Worm (Caenorhabditis elegans): Measurements from ENCODE around the gene pitr-1.
"Not testable (repeated sequence)": the region's sequence is repeated elsewhere in the genome, so short reads cannot be mapped to it uniquely, and the experiment has no call there.

Gene pitr-1

DNA sequence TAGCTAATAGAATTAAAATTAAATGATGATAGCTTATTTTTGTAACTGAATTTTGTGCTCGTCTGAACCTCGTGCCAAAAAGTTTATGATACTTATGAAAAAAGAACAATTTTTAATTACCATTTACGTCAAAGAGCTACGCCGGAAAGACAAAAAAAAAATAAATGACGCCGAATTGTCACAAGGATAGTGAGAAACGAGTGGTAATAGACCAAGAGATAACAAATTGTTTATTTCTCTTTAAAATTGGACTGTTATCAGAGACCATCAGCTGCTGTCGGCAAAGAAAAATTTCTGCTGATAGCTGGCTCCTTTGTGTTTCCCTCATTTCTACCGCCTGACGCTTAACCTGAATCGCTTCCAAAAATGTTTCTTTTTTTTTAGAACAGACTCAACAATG is at the start of gene pitr-1:
Gene pitr-1, plus strand, starts transcription at position 386 of the 400 bp plus-strand sequence.
- TF ChIP-seq sea-1 (GFP tag; conservative IDR thresholded peaks at IDR 0.05), result no peak
- TF ChIP-seq pes-1 (GFP tag; IDR thresholded peaks at IDR 0.05), result no peak
- no peak for TF ChIP-seq hnd-1 (tag; optimal IDR thresholded peaks at IDR 0.05)
- TF ChIP-seq tbx-37 (GFP tag; conservative IDR thresholded peaks at IDR 0.05), result no peak
- TF ChIP-seq ets-7 (tag; optimal IDR thresholded peaks at IDR 0.05), result no peak
- no peak for TF ChIP-seq tbx-11 (GFP tag; IDR thresholded peaks at IDR 0.05)
- TF ChIP-seq ceh-13 (GFP tag; optimal IDR thresholded peaks at IDR 0.05), result no peak
- TF ChIP-seq hmbx-1 (tag; optimal IDR thresholded peaks at IDR 0.05), result no peak
- TF ChIP-seq scrt-1 (GFP tag; IDR thresholded peaks at IDR 0.05), result no peak
- TF ChIP-seq hmg-4 (GFP tag; optimal IDR thresholded peaks at IDR 0.05), result no peak
- TF ChIP-seq tra-4 (tag; optimal IDR thresholded peaks at IDR 0.05), result no peak
- TF ChIP-seq flt-1 (GFP tag; IDR thresholded peaks at IDR 0.05), result no peak
- no peak for TF ChIP-seq F13C5.2 (tag; optimal IDR thresholded peaks at IDR 0.05)
- no peak for TF ChIP-seq ceh-36 (tag; optimal IDR thresholded peaks at IDR 0.05)
- TF ChIP-seq B0310.2 (tag; optimal IDR thresholded peaks at IDR 0.05), result no peak
- TF ChIP-seq ama-1 (optimal IDR thresholded peaks at IDR 0.05), result no peak
- TF ChIP-seq aly-1 (tag; optimal IDR thresholded peaks at IDR 0.05), result no peak

DNA sequence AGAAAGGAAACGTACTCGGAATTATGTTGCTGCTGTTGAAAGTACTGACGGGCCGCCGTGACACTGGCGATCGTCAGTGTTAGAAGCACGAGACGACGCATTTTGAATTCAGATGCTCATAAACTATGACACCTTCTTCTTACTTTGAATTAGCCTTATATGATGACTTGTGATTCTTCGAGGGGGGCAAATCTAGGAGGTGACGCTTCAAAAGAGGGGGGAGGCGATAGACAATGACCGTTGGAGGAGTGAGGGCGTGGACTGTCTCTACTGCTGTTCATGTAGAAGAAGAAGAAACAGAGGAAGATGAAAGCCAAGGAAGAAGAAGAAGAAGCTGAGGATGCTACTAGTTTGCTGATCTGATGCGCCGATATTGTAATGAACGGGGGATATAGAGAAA is 47.1 kb upstream of the pitr-1 start, which contains the start of gene daf-42:
Gene daf-42, minus strand, starts transcription at position 101 of the 400 bp plus-strand sequence.
- no peak for TF ChIP-seq F13C5.2 (tag; optimal IDR thresholded peaks at IDR 0.05)

DNA sequence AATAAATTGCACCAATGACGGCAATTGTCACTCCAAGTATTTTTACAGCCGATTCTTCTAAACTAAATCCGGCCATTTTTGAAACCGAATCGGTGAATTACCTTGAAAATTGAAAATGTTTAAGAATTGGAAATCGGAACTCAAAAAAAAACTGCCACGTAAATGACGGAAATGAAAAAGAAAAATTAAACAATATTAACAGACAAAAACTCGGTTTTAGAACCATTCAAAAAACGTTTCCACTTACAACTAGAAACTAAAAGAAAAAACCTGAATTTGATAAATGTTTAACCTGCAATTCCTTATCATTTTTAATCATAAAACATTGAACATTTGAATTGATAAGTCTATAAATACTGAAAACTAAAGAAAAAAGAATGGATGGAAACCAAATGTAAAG is 28.9 kb upstream of the pitr-1 start, which contains the start of gene Y40C5A.4:
Gene Y40C5A.4, minus strand, starts transcription at position 101 of the 400 bp plus-strand sequence.
- TF ChIP-seq F13C5.2 (tag; optimal IDR thresholded peaks at IDR 0.05); hmg-4 (GFP tag; optimal IDR thresholded peaks at IDR 0.05); aly-1 (tag; optimal IDR thresholded peaks at IDR 0.05): not testable (repeated sequence)

DNA sequence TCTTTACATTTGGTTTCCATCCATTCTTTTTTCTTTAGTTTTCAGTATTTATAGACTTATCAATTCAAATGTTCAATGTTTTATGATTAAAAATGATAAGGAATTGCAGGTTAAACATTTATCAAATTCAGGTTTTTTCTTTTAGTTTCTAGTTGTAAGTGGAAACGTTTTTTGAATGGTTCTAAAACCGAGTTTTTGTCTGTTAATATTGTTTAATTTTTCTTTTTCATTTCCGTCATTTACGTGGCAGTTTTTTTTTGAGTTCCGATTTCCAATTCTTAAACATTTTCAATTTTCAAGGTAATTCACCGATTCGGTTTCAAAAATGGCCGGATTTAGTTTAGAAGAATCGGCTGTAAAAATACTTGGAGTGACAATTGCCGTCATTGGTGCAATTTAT is 19.0 kb upstream of the pitr-1 start, which contains the start of gene T12B3.3:
Gene T12B3.3, plus strand, starts transcription at position 301 of the 400 bp plus-strand sequence.
- not testable (repeated sequence) for TF ChIP-seq aly-1 (tag; optimal IDR thresholded peaks at IDR 0.05); flt-1 (GFP tag; IDR thresholded peaks at IDR 0.05); tra-4 (tag; optimal IDR thresholded peaks at IDR 0.05)

DNA sequence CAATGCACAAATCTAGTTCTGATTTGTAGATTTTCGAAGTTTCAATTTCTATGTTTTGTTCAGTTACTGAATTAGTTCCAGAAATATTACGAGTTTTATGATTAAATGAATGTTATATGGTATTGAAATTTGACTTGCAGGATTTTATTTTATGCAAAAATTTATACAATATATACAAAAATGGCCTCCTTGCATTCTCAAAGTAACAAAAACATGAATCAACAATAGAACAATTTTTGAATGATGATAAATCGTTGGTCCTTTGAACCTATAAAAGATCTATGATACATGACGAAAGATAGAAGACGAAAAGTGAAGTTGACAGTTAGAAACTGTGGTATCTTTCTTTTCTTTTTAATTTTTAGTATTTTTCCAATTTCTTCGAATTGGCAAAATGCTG is 17.4 kb upstream of the pitr-1 start, which contains the start of gene T12B3.2:
Gene T12B3.2, plus strand, starts transcription at position 301 of the 400 bp plus-strand sequence.
- TF ChIP-seq aly-1 (tag; optimal IDR thresholded peaks at IDR 0.05) (no peak), tbx-37 (GFP tag; conservative IDR thresholded peaks at IDR 0.05) (no peak), sea-1 (GFP tag; conservative IDR thresholded peaks at IDR 0.05) (no peak), B0310.2 (tag; optimal IDR thresholded peaks at IDR 0.05) (no peak), ceh-36 (tag; optimal IDR thresholded peaks at IDR 0.05) (no peak), F13C5.2 (tag; optimal IDR thresholded peaks at IDR 0.05) (no peak), tra-4 (tag; optimal IDR thresholded peaks at IDR 0.05) (no peak), ama-1 (optimal IDR thresholded peaks at IDR 0.05) (no peak)

DNA sequence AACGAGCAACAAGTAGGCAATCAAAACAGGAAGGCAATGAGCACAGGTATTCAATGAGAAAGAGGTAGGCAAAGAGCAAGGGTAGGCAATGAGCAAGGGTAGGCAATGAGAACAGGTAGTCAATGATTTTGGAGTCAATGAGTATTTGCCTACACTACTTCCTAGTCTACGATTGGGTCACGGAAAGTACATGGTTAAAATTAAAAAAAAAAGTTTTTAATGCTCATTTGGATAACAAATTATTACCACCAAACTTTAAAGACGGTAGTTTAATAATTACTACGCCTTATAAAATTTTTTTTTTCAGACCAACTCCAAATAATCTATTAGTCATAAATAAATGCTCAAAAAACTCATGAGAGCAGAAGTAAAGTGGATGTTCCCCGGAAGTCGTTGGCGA is 12.1 kb upstream of the pitr-1 start, which contains the start of gene ptp-8:
Gene ptp-8, plus strand, starts transcription at position 301 of the 400 bp plus-strand sequence.
- no peak for TF ChIP-seq ceh-36 (tag; optimal IDR thresholded peaks at IDR 0.05)
- no peak for TF ChIP-seq scrt-1 (GFP tag; IDR thresholded peaks at IDR 0.05)
- no peak for TF ChIP-seq ama-1 (optimal IDR thresholded peaks at IDR 0.05)
- TF ChIP-seq hmg-4 (GFP tag; optimal IDR thresholded peaks at IDR 0.05), result no peak
- TF ChIP-seq hnd-1 (tag; optimal IDR thresholded peaks at IDR 0.05), result no peak
- TF ChIP-seq pes-1 (GFP tag; IDR thresholded peaks at IDR 0.05), result no peak
- no peak for TF ChIP-seq aly-1 (tag; optimal IDR thresholded peaks at IDR 0.05)
- TF ChIP-seq tbx-37 (GFP tag; conservative IDR thresholded peaks at IDR 0.05), result no peak
- no peak for TF ChIP-seq ceh-13 (GFP tag; optimal IDR thresholded peaks at IDR 0.05)
- TF ChIP-seq tbx-11 (GFP tag; IDR thresholded peaks at IDR 0.05), result no peak
- no peak for TF ChIP-seq tra-4 (tag; optimal IDR thresholded peaks at IDR 0.05)
- no peak for TF ChIP-seq flt-1 (GFP tag; IDR thresholded peaks at IDR 0.05)

DNA sequence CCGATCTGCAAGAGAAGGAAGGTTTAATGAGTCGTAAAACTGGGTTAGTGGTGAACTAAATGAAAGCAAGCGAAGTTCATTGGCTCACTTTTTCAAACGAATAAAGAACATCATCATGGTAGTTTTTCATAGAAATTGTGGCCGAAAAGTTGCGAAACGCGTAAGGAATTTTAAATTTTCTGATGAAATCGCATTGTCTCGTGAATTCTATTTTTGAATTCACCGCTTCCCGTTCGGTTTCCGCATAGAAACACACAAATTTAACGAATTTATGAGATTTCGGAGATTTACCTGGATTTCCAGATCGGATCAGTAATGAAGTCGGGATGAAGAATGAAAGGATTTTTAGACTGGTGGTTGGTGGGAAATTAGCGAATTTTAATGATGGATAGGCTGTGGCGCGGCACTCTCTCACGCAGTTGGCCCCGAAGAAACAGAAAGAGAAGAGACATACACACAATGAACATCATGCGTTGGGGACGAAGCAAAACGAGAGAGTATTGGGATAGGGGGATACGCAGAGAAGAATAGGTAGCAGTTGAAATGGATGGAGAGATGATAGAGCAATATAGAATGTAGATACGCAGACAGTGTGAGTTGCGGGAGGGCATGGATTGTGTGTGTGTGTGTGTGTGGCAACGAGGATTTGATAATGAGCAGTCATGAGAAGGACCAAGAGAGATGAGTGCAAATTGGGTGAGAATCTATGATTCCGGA is 6.9 kb upstream of the pitr-1 start:
- TF ChIP-seq tra-4 (tag; optimal IDR thresholded peaks at IDR 0.05) (no peak), tbx-11 (GFP tag; IDR thresholded peaks at IDR 0.05) (no peak), hnd-1 (tag; optimal IDR thresholded peaks at IDR 0.05) (no peak), sea-1 (GFP tag; conservative IDR thresholded peaks at IDR 0.05) (no peak), F13C5.2 (tag; optimal IDR thresholded peaks at IDR 0.05) (peak; percentile 46), ets-7 (tag; optimal IDR thresholded peaks at IDR 0.05) (no peak), B0310.2 (tag; optimal IDR thresholded peaks at IDR 0.05) (no peak)

DNA sequence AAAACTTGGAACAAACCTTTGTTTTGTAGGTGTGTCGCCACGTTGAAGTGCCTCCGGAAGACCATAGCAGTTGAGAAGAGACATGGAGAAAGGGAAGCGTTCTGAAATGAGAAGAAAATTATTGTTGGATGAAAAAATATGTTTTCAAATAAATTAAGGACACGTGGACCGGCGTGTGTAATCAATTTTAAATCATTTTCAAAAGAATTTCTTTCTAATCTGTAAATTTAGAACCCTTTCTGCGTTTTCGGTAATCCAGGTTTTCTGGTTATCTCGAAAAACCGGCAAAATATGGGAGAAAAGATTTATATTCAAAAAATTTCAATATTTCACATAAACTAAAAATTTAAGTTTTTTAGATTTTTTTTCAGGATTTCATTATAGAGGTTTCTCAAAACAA is 5.0 kb upstream of the pitr-1 start, which contains the start of gene mob-3:
Gene mob-3, minus strand, starts transcription at position 101 of the 400 bp plus-strand sequence.
- no peak for TF ChIP-seq aly-1 (tag; optimal IDR thresholded peaks at IDR 0.05)

DNA sequence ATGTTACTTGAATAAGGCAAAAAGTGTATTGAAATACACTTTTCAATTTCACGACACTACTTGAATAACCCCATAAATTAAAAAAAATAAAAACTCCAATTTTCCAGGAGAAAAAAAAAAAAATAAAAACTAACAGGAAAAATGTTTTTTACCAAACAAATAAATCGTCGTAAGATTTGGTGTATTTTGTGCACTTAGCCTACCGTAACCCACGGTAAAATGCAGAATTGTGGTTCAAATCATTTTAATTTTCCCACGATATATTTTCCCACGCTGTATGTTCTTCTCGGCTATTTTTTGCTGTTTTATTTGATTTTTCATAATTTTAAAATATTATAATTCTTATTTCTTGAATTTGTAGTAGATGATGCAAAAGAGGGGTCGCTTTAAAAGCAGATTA is 4.2 kb upstream of the pitr-1 start:
- TF ChIP-seq hmg-4 (GFP tag; optimal IDR thresholded peaks at IDR 0.05) (no peak), aly-1 (tag; optimal IDR thresholded peaks at IDR 0.05) (no peak), hmbx-1 (tag; optimal IDR thresholded peaks at IDR 0.05) (no peak), tra-4 (tag; optimal IDR thresholded peaks at IDR 0.05) (no peak), ceh-13 (GFP tag; optimal IDR thresholded peaks at IDR 0.05) (no peak), B0310.2 (tag; optimal IDR thresholded peaks at IDR 0.05) (no peak), F13C5.2 (tag; optimal IDR thresholded peaks at IDR 0.05) (no peak), pes-1 (GFP tag; IDR thresholded peaks at IDR 0.05) (no peak), tbx-11 (GFP tag; IDR thresholded peaks at IDR 0.05) (no peak), sea-1 (GFP tag; conservative IDR thresholded peaks at IDR 0.05) (no peak), ceh-36 (tag; optimal IDR thresholded peaks at IDR 0.05) (no peak)

All from whole organism, early embryonic.